Fruit fly (Drosophila melanogaster): ENCODE data around the gene Srrm1.

Srrm1 gene

DNA sequence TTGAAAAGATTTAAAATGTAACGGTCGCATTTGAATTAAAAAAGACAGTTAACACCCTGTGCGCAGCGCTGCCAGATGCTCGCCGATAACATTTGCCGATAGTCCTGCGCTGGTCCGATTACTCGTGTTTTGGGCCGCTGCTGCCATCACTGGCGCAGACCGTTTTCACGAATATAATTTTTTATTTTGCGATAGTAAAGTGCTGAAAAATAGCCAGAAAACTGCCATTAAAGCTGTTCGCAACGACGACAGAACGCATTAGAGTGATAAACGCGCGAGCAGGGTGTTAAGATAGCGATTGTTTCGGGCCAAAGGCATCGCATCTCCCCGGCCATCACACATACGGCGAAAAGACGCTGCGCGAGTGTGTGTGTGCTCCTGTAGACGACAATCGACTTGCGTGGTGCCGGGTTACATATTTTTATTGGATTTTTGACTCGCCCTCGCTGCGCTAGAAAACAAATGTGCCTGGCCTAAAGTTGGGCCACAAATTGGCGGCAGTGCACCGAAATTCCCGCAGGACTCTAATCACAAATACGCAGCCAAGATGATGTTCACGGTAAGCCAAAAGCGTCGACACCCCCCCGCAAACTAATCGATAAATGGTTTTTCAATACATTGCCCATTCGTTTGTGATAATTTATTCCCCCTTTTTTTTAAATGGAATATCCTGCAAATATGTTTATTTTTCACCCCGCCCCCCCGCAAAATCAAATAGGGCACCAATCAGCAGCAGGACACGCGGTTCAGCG, at the start of gene Srrm1:
TSS of gene Srrm1 (plus strand) at position 116 of the 752 bp plus-strand sequence.
- no peak for TF ChIP-seq noc (tag; optimal IDR thresholded peaks at IDR 0.05)

DNA sequence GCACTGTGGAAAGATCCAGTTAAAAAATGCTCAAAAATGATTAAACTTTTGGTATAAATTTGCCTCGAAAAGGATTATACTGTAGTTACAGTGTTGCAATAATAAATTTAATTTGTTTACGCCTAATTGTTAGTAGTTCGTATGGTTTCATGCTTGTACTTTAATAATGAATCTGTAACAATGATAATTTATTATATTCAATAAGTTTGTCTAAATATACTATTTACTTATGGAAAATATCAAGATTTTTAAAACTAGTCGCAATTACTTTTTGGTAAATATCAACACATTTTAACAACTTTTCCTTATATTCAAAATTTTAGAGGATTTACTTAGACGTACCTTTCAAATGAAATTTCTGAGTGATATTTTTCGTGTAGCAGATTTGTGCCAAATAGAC, 41.8 kb upstream of the Srrm1 start, which contains the start of gene CG11262:
TSS of gene CG11262 (plus strand) at position 301 of the 400 bp plus-strand sequence.
- no peak for TF ChIP-seq noc (tag; optimal IDR thresholded peaks at IDR 0.05)

DNA sequence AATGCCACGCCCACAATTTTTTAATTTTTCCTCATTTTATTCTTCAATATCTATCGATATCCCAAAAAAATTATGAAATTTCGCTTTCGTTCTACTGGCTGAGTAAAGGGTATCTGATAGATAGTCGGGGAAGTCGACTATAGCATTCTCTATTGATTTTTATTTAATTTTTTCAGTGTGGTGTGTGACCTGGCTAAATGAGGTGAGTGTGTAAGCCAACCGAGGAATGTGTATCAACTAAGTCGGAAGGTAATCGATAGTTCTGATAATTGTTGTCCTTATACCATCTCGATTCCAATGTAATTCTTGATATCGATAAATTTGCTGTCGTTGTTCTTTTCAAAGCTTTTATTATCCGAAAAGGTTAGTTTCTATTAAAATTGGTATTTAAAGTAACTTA, 30.1 kb upstream of the Srrm1 start, which contains the start of gene CG11263:
TSS of gene CG11263 (plus strand) at position 328 of the 400 bp plus-strand sequence.
- TF ChIP-seq noc (tag; optimal IDR thresholded peaks at IDR 0.05), result no peak

DNA sequence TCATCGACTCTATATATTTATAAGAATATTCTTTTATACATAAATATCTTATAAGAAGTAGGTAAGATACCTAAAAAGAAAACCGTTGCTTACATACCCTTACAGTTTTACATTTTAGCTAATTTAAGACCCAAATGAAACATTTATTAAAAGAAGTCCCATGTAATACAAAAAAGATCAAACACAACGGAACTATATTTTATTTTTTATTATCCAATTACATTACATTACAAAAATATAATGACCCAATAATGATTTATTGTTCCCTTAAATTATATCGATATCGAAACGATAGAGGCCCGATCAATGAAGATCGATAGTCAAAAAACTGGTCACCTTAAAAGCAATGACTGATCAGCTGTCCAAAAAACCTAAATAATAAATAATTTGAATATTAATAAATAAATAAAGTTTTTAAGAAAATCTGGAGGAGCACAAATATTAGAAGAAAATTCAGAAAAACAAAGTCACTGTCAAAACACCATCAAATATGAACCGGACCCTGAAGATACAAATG, 28.6 kb upstream of the Srrm1 start:
- no peak for TF ChIP-seq noc (tag; optimal IDR thresholded peaks at IDR 0.05)

DNA sequence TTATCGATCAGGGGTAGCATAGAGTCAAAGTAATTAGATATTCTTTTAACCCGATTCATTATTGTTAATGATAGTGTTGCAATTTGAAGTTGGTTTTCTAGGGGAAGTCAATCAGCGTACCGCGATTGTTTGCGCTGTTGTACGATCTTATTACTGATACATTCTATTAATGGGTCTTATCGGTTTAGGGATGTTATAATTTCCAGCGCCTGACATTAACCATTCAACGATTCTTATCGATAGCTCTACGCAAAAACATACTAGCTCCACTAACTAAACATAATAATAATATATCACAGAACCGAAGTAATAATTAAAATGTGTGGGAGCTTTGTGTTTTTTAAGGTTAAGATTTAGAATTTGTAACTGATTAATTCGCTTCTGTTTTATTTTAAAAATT, 25.1 kb upstream of the Srrm1 start, which contains the start of gene Cul6:
TSS of gene Cul6 (minus strand) at position 175 of the 400 bp plus-strand sequence.
- TF ChIP-seq noc (tag; optimal IDR thresholded peaks at IDR 0.05), result no peak

DNA sequence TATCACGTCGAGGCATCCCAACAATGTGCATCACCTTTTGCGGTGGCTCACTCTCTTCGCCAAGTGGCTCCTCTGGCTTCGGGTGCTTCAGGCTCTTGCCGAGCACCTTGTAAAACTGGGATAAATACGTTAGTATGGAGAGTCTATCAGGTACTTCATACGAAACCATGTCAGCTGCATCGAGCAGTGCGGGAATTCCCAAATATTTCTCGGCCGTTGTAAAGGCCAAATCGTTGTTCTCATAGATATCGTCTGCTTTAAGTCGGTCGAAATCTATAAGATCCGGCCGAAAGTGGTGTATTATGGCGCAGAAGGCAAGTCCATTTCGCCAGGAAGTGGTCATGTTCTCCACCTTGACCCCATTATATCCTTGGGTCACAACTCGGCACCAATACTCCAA, 21.9 kb upstream of the Srrm1 start:
- TF ChIP-seq noc (tag; optimal IDR thresholded peaks at IDR 0.05), result no peak

DNA sequence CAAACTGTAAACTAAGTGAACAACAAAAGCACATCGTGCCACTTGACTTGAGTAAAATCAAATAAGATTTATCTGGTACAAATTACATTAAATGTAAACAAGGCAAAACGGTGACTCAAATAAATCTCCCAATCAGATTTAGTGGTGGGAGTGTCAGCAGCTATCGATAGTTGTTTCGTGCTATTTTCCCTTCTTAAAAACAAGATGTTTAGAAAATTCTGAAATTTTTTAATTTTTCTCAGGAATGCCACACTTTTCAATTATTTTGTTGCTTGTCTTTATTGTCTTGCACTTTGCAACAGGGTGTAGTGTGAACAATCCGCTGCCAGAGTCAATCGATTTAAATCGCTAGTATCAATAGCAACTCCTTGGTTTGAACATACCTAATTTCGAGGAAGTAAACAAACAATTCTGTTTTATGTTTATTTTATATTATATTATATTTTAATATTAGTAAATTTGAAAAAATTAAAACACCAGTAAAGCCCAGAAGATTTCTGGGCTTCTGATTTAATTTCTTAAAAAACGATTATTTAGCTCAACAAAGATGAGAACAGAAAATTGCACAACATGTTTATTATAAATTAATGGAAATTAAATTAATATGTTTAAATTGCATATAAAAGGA, 21.3 kb upstream of the Srrm1 start, which contains the start of gene MICAL-like:
TSS of gene MICAL-like (minus strand) at position 138 of the 628 bp plus-strand sequence.
- no peak for TF ChIP-seq noc (tag; optimal IDR thresholded peaks at IDR 0.05)

DNA sequence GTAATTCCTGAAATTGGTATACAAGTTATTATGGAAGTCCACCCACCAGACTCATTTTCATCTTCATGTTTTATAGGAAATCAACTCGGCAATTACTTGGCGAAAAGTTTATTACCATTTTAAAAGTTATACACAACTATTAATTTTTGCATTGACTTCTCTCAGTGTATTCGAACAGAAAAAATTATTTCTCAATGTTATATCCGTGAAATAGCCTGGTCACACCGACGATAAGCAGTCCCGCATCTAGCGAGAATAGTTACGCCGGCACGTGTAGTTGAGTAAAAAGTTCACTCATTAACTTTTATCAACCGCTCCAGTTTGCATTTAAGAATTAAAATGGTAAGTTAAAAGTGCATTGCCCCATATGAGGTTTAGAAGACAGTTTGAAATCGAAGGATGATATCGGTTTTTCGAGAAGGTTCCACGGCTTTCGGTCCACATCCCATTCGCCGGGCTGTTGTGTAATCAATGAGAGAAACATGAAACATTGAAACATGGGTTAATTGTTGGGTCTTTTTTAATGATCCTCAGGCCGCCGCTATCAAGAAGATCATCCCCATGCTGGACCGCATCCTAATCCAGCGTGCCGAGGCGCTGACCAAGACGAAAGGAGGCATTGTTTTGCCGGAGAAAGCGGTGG, 20.7 kb upstream of the Srrm1 start, which contains the start of gene CG11267:
TSS of gene CG11267 (plus strand) at position 228 of the 643 bp plus-strand sequence.
- TF ChIP-seq noc (tag; optimal IDR thresholded peaks at IDR 0.05), result peak; percentile 42

DNA sequence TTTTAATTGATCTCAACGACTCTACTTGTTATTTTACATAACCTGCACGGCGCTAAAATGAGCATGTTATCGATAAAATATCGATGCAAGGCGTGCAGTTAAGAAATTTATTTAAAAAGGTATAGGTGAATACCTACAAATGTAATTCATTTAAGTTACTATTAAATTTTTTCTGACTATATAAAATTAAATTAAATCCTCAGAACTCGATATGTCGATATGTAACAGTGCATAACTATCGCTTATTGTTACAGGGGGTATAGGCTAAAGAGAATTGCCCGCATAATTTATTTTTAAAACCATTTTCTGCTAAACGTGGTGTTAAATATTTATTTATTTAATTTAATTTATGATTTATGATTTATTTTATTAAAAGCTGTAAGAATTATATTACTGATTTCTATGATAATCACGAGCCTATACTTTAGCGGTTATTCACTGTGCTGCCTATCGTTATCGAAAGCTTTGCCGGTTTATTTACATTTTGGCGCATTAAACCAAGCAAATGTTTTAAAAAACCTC, 18.8 kb upstream of the Srrm1 start, which contains the start of the genes mRpL20 and Icmt:
TSS of gene mRpL20 (minus strand) at position 65 of the 522 bp plus-strand sequence.
TSS of gene Icmt (plus strand) at position 464 of the 522 bp plus-strand sequence.
- peak; percentile 92 for TF ChIP-seq noc (tag; optimal IDR thresholded peaks at IDR 0.05)

DNA sequence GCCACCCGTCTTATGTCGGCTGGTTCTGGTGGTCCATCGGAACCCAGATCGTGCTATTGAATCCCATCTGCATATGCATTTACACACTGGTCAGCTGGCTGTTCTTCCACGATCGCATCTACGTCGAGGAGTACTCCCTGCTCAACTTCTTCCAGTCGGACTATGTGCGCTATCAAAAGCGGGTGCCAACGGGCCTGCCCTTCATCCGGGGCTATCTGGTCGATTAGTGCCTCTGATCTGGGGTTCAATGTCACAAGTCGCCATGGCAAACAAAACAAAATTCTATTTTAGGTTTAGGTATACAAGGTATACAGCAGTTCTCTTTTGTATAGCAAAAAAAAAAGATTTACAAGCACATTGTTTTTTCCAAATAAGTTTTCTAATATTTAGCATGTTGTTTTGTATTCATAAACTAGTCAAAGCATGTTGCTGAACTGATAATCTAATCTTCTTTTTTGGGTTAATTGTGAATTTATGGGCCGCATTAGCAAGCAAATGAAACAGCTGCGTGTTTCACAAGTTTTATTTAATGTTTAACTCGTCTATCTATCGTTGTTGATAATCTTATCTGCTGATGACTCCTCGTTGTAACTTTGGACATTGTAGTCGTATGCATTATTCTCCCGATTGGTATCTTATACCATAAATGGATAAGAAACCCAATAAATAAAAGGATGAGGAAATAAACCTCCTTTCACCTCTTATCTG, 17.2 kb upstream of the Srrm1 start:
- peak; percentile 62 for TF ChIP-seq noc (tag; optimal IDR thresholded peaks at IDR 0.05)

DNA sequence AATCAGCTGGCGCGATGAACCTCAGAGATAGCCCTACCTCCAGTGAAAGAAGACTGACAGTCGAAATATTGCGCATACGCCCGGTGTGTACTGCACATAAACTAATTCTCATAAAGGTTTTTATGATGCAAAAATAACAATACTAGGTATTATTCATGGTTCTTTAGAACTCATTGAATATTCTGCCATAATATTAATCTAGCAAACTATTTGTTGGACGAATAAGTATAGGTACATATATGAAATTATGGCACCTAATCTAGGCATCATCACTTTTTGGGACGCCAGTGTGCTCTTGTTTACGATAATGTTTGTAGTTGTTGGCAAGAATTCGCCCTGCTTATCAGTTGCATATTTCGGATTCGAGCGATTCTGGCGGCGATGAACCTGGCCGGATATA, 14.9 kb upstream of the Srrm1 start:
- peak; percentile 77 for TF ChIP-seq noc (tag; optimal IDR thresholded peaks at IDR 0.05)

DNA sequence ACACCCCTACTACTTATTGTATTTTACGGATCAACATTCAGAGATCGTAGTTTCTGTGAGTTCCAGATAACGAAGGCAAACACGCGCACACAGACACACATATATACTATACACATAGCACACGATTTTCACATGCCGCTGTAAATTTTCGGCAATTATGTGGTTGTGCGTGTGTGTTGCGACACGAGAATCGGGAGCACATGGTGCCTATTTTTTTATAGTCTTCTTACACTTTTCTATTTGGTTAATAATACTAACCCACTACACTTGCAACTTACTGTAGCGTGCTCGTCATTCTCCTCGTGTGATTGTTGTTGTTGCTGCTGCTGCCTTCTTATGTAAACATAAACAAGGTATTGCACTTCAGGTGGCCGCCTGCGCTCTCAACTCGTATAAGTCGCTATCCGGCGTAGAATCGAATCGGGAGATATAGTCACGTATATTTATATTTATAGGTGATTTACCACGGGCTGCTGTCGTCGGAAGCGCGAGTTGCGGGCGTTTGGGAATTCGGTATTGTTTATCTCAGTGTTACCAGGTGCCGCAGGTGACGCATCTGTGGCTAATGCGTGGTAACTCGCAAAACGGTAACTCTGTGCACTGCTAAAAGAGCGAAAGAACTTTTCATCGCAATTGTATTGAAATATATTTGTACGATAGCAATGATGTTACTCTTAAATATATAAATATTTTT, 14.3 kb upstream of the Srrm1 start, which contains the start of gene Adk2:
TSS of gene Adk2 (minus strand) at position 529 of the 694 bp plus-strand sequence.
- TF ChIP-seq noc (tag; optimal IDR thresholded peaks at IDR 0.05), result peak; percentile 16

DNA sequence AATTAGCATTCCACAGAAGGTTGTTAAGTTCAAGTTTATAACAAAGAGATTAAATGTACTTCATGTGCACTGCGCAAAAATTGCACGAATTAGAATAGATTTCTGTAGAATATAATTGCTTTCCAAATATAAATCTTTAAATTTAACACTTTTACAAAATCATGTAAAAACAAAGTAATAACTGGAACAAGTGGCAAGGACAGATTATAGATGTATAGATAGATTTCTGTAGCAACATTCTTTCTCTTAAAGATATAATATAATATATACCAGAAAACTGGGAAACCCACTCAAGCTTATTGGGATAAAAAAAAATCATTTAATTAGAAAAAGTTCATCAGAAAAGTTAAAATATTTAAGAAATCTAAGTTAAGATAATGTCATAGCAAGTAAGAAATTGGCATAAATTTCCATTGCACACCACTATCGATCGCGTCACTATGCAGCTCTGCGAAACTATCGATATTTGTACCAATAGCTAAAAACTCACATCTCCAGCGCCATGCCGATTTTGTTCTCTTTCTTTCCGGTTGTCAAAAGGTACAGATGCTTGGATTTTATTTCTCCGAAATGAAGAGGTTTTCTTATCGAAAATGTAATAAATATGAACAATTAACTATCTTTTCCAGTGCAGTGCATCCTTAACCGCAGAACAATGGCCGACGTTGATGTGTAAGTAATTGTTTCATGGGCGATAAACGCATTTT, 13.6 kb upstream of the Srrm1 start, which contains the start of gene RpS12:
TSS of gene RpS12 (plus strand) at position 499 of the 707 bp plus-strand sequence.
- TF ChIP-seq noc (tag; optimal IDR thresholded peaks at IDR 0.05), result peak; percentile 36

DNA sequence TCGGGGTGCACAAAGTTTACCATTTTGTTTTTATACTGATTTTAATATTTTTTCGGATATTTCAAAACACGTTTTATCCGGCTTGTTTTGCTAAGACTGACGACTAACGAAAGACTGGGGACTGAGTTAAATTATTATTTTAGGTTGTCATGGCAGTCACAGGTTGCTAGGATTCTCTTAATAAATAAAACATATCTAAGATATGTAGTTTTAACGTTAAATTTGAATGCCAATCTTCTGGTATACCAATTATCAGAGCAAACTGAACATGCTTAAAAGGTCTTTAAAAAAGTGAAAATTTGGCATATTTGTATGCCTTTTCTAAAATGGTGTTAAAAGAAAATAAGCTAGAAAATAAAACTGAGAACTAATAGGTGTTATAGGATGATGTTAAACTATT, 10.3 kb upstream of the Srrm1 start, which contains the start of gene Zmynd10:
TSS of gene Zmynd10 (minus strand) at position 101 of the 400 bp plus-strand sequence.
- no peak for TF ChIP-seq noc (tag; optimal IDR thresholded peaks at IDR 0.05)

Data from whole organism, larva.